Fruit fly (Drosophila melanogaster) whole organism, embryonic: ENCODE results near the gene Usf.

Source experiments
- ATbp ChIP-seq: fragments of 200-800 bp; sonication (Bioruptor generic); optimal IDR thresholded peaks from 2 replicates; lab custom pipeline; 2017; ENCODE audit warnings: missing biosample characterization, mild to moderate bottlenecking, missing genetic modification characterization, missing genetic modification reagents
- CG10147 ChIP-seq: fragments of 200-800 bp; sonication (Bioruptor generic); optimal IDR thresholded peaks from 2 replicates; lab custom pipeline; 2019; ENCODE audit warnings: missing biosample characterization, mild to moderate bottlenecking, missing genetic modification characterization, moderate library complexity
- CG10209 ChIP-seq: fragments of 200-800 bp; sonication (Bioruptor generic); optimal IDR thresholded peaks from 3 replicates; lab custom pipeline; 2017; ENCODE audit warnings: missing biosample characterization, mild to moderate bottlenecking, missing genetic modification characterization, missing genetic modification reagents
- CG10979 ChIP-seq: fragments of 200-800 bp; sonication (Bioruptor generic); optimal IDR thresholded peaks from 2 replicates; lab custom pipeline; 2018; ENCODE audit warnings: missing biosample characterization, mild to moderate bottlenecking, missing genetic modification characterization, moderate library complexity
- CG12942 ChIP-seq: fragments of 200-800 bp; sonication (Bioruptor generic); optimal IDR thresholded peaks from 3 replicates; lab custom pipeline; 2016; ENCODE audit warnings: missing biosample characterization, missing genetic modification characterization
- CG13894 ChIP-seq: fragments of 200-800 bp; sonication (Bioruptor generic); optimal IDR thresholded peaks from 3 replicates; lab custom pipeline; 2018; ENCODE audit warnings: missing biosample characterization, mild to moderate bottlenecking, missing genetic modification characterization, moderate library complexity
- CG14860 ChIP-seq: fragments of 200-800 bp; sonication (Bioruptor generic); IDR thresholded peaks from 3 replicates; pipeline ENCODE4 v1.3.6; 2022; ENCODE audit warnings: missing biosample characterization, missing genetic modification characterization; ENCODE audit not compliant: partially characterized antibody
- CG1603 ChIP-seq: fragments of 200-800 bp; sonication (Bioruptor generic); optimal IDR thresholded peaks from 2 replicates; lab custom pipeline; 2019; ENCODE audit warnings: missing biosample characterization, mild to moderate bottlenecking, missing genetic modification characterization, moderate library complexity
- CG17186 ChIP-seq: fragments of 200-800 bp; sonication (Bioruptor generic); optimal IDR thresholded peaks from 3 replicates; lab custom pipeline; 2017; ENCODE audit warnings: missing biosample characterization, missing genetic modification reagents, missing genetic modification characterization
- CG17385 ChIP-seq: fragments of 200-800 bp; sonication (Bioruptor generic); optimal IDR thresholded peaks from 3 replicates; lab custom pipeline; 2018; ENCODE audit warnings: missing biosample characterization, mild to moderate bottlenecking, missing genetic modification characterization
- CG17612 ChIP-seq: fragments of 200-800 bp; sonication (Bioruptor generic); IDR thresholded peaks from 2 replicates; pipeline ENCODE4 v1.3.6; 2022; ENCODE audit warnings: missing biosample characterization, missing genetic modification characterization
- CG18262 ChIP-seq: fragments of 200-800 bp; optimal IDR thresholded peaks from 3 replicates; lab custom pipeline; 2019; ENCODE audit warnings: missing biosample characterization, mild to moderate bottlenecking, missing genetic modification characterization, moderate library complexity
- CG1832 ChIP-seq: fragments of 200-800 bp; sonication (Bioruptor generic); optimal IDR thresholded peaks from 2 replicates; lab custom pipeline; 2017; ENCODE audit warnings: missing biosample characterization, mild to moderate bottlenecking, missing genetic modification characterization, inconsistent platforms
- CG18599 ChIP-seq: fragments of 200-800 bp; sonication (Bioruptor generic); optimal IDR thresholded peaks from 3 replicates; lab custom pipeline; 2017; ENCODE audit warnings: missing biosample characterization, missing genetic modification characterization, mild to moderate bottlenecking, moderate library complexity, missing genetic modification reagents
- CG2202 ChIP-seq: fragments of 200-800 bp; sonication (Bioruptor generic); optimal IDR thresholded peaks from 2 replicates; lab custom pipeline; 2018; ENCODE audit warnings: missing biosample characterization, mild to moderate bottlenecking, missing genetic modification characterization
- CG30403 ChIP-seq: fragments of 200-800 bp; sonication (Bioruptor generic); optimal IDR thresholded peaks from 3 replicates; lab custom pipeline; 2016; ENCODE audit warnings: missing biosample characterization, missing genetic modification characterization
- CG33557 ChIP-seq: fragments of 200-800 bp; sonication (Bioruptor generic); optimal IDR thresholded peaks from 2 replicates; lab custom pipeline; 2019; ENCODE audit warnings: missing biosample characterization, mild to moderate bottlenecking, missing genetic modification characterization, moderate library complexity
- CG7839 ChIP-seq: fragments of 200-800 bp; sonication (Bioruptor generic); optimal IDR thresholded peaks from 3 replicates; lab custom pipeline; 2018; ENCODE audit warnings: missing biosample characterization, mild to moderate bottlenecking, missing genetic modification characterization, moderate library complexity
- CG9727 ChIP-seq: fragments of 200-800 bp; sonication (Bioruptor generic); optimal IDR thresholded peaks from 3 replicates; lab custom pipeline; 2017; ENCODE audit warnings: missing biosample characterization, mild to moderate bottlenecking, missing genetic modification characterization
- CG9817 ChIP-seq: fragments of 200-800 bp; sonication (Bioruptor generic); optimal IDR thresholded peaks from 2 replicates; lab custom pipeline; 2018; ENCODE audit warnings: missing biosample characterization, mild to moderate bottlenecking, missing genetic modification characterization, moderate library complexity
- CoRest ChIP-seq: fragments of 200-800 bp; sonication (Bioruptor generic); optimal IDR thresholded peaks from 3 replicates; lab custom pipeline; 2018; ENCODE audit warnings: missing biosample characterization, mild to moderate bottlenecking, missing genetic modification characterization, moderate library complexity
- Deaf1 ChIP-seq: fragments of 200-800 bp; optimal IDR thresholded peaks from 3 replicates; lab custom pipeline; 2019; ENCODE audit warnings: missing biosample characterization, mild to moderate bottlenecking, missing genetic modification characterization, moderate library complexity
- Dref ChIP-seq: fragments of 200-800 bp; sonication (Bioruptor generic); IDR thresholded peaks from 2 replicates; pipeline ENCODE4 v1.3.6; 2022; ENCODE audit warnings: missing biosample characterization, missing genetic modification characterization
- E2f1 ChIP-seq: fragments of 200-800 bp; sonication (Bioruptor generic); IDR thresholded peaks from 2 replicates; pipeline ENCODE4 v1.3.6; 2022; ENCODE audit warnings: missing biosample characterization, missing genetic modification characterization
- E2f2 ChIP-seq: fragments of 200-800 bp; sonication (Bioruptor generic); IDR thresholded peaks from 2 replicates; pipeline ENCODE4 v1.3.6; 2022; ENCODE audit warnings: missing biosample characterization, missing genetic modification characterization
- NC2α ChIP-seq: fragments of 200-800 bp; sonication (Bioruptor generic); optimal IDR thresholded peaks from 2 replicates; lab custom pipeline; 2016; ENCODE audit warnings: missing biosample characterization, missing genetic modification characterization
- NfI ChIP-seq: fragments of 200-800 bp; sonication (Bioruptor generic); optimal IDR thresholded peaks from 3 replicates; lab custom pipeline; 2018; ENCODE audit warnings: missing biosample characterization, mild to moderate bottlenecking, missing genetic modification characterization, moderate library complexity
- Oaz ChIP-seq: fragments of 200-800 bp; sonication (Bioruptor generic); IDR thresholded peaks from 2 replicates; pipeline ENCODE4 v1.3.6; 2022; ENCODE audit warnings: missing biosample characterization, missing genetic modification characterization
- Oli ChIP-seq: fragments of 200-800 bp; sonication (Bioruptor generic); optimal IDR thresholded peaks from 2 replicates; lab custom pipeline; 2018; ENCODE audit warnings: missing biosample characterization, mild to moderate bottlenecking, missing genetic modification characterization, moderate library complexity
- Ptx1 ChIP-seq: fragments of 200-800 bp; sonication (Bioruptor generic); IDR thresholded peaks from 2 replicates; pipeline ENCODE4 v1.3.6; 2022; ENCODE audit warnings: missing biosample characterization, missing genetic modification characterization
- Tbp ChIP-seq: fragments of >200 bp; optimal IDR thresholded peaks from 2 replicates; lab custom pipeline; 2018; ENCODE audit warnings: missing biosample characterization, missing genetic modification characterization
- Xrp1 ChIP-seq: fragments of 200-800 bp; sonication (Bioruptor generic); IDR thresholded peaks from 2 replicates; pipeline ENCODE4 v1.3.6; 2022; ENCODE audit warnings: missing biosample characterization, missing genetic modification characterization
- bsh ChIP-seq, 2 experiments: fragments of 200-800 bp; sonication (Bioruptor generic); optimal IDR thresholded peaks; 2 replicates each; lab custom pipeline; 2017 to 2018; ENCODE audit warnings: mild to moderate bottlenecking in 2 of 2, missing biosample characterization in 2 of 2, missing genetic modification characterization in 2 of 2, moderate library complexity in 1 of 2
- cad ChIP-seq: fragments of >200 bp; optimal IDR thresholded peaks from 2 replicates; lab custom pipeline; 2017; ENCODE audit warnings: missing biosample characterization, missing genetic modification characterization
- cas ChIP-seq: fragments of 200-800 bp; sonication (Bioruptor generic); IDR thresholded peaks from 2 replicates; pipeline ENCODE4 v1.3.6; 2022; ENCODE audit warnings: missing biosample characterization, missing genetic modification characterization
- cato ChIP-seq: fragments of 200-800 bp; sonication (Bioruptor generic); optimal IDR thresholded peaks from 2 replicates; lab custom pipeline; 2016; ENCODE audit warnings: missing biosample characterization, missing genetic modification characterization, borderline replicate concordance
- corto ChIP-seq: fragments of 200-800 bp; sonication (Bioruptor generic); optimal IDR thresholded peaks from 2 replicates; lab custom pipeline; 2016; ENCODE audit warnings: missing biosample characterization, mild to moderate bottlenecking, missing genetic modification characterization, moderate library complexity
- croc ChIP-seq: fragments of 200-800 bp; sonication (Bioruptor generic); conservative IDR thresholded peaks from 3 replicates; pipeline ENCODE4 v1.3.6; 2022; ENCODE audit warnings: missing biosample characterization, missing genetic modification characterization
- emc ChIP-seq: fragments of 200-800 bp; sonication (Bioruptor generic); optimal IDR thresholded peaks from 2 replicates; lab custom pipeline; 2016; ENCODE audit warnings: missing biosample characterization, missing genetic modification characterization
- ftz-f1 ChIP-seq: fragments of 200-800 bp; sonication (Bioruptor generic); optimal IDR thresholded peaks from 2 replicates; lab custom pipeline; 2016; ENCODE audit warnings: missing biosample characterization, missing genetic modification characterization
- grau ChIP-seq: fragments of 200-800 bp; optimal IDR thresholded peaks from 3 replicates; lab custom pipeline; 2019; ENCODE audit warnings: missing biosample characterization, mild to moderate bottlenecking, missing genetic modification characterization, moderate library complexity
- lilli ChIP-seq: fragments of 200-800 bp; sonication (Bioruptor generic); optimal IDR thresholded peaks from 3 replicates; lab custom pipeline; 2016; ENCODE audit warnings: missing biosample characterization, missing genetic modification characterization
- nerfin-2 ChIP-seq: fragments of 200-800 bp; sonication (Bioruptor generic); IDR thresholded peaks from 2 replicates; pipeline ENCODE4 v1.3.6; 2022; ENCODE audit warnings: missing biosample characterization, missing genetic modification characterization; ENCODE audit not compliant: partially characterized antibody
- odd ChIP-seq: fragments of 200-800 bp; sonication (Bioruptor generic); optimal IDR thresholded peaks from 2 replicates; lab custom pipeline; 2017; ENCODE audit warnings: missing biosample characterization, mild to moderate bottlenecking, missing genetic modification characterization
- phol ChIP-seq: fragments of 200-800 bp; sonication (Bioruptor generic); optimal IDR thresholded peaks from 3 replicates; lab custom pipeline; 2018; ENCODE audit warnings: missing biosample characterization, mild to moderate bottlenecking, missing genetic modification characterization, moderate library complexity
- prd ChIP-seq, 3 experiments: fragments of >200 bp in 2 of 3; fragments of 200-800 bp in 1 of 3; sonication (Bioruptor generic) in 1 of 3; optimal IDR thresholded peaks in 2 of 3; IDR thresholded peaks in 1 of 3; 2 replicates in 2 of 3; 3 replicates in 1 of 3; pipeline versions ENCODE4 v1.3.6 to Lab custom; 2017 to 2022; ENCODE audit warnings: missing biosample characterization in 1 of 3, missing genetic modification characterization in 1 of 3
- so ChIP-seq: fragments of 200-800 bp; sonication (Bioruptor generic); IDR thresholded peaks from 3 replicates; pipeline ENCODE4 v1.3.6; 2022; ENCODE audit warnings: missing biosample characterization, missing genetic modification characterization
- tio ChIP-seq: fragments of 200-800 bp; sonication (Bioruptor generic); optimal IDR thresholded peaks from 2 replicates; lab custom pipeline; 2017; ENCODE audit warnings: missing biosample characterization, missing genetic modification characterization, inconsistent platforms
- unpg ChIP-seq: fragments of 200-800 bp; sonication (Bioruptor generic); optimal IDR thresholded peaks from 3 replicates; lab custom pipeline; 2018; ENCODE audit warnings: missing biosample characterization, mild to moderate bottlenecking, missing genetic modification characterization, moderate library complexity
- zen ChIP-seq: fragments of 200-800 bp; sonication (Bioruptor generic); optimal IDR thresholded peaks from 3 replicates; lab custom pipeline; 2018; ENCODE audit warnings: missing biosample characterization, mild to moderate bottlenecking, missing genetic modification characterization, moderate library complexity

Gene Usf

dm6 chrX:4505318-4505717, 43.3 kb downstream of the Usf start (continued):
- TF ChIP-seq prd (optimal IDR thresholded peaks at IDR 0.05; lab: Kevin White, UChicago) (no peak), prd (GFP tag; IDR thresholded peaks at IDR 0.05; lab: Robert Waterston, UW) (peak; percentile 59; the same call in 2 of the 3 replicates), lilli (GFP tag; lab: Kevin White, UChicago) (peak; percentile 39), Ptx1 (GFP tag; lab: Robert Waterston, UW) (0 out of 2 replicates have a peak, but pooled peaks have one; percentile 17), CG12942 (GFP tag; lab: Kevin White, UChicago) (no peak), unpg (GFP tag; lab: Kevin White, UChicago) (peak; percentile 29), CG17186 (GFP tag; lab: Kevin White, UChicago) (no peak), CG7839 (tag; lab: Kevin White, UChicago) (peak; percentile 38), Dref (GFP tag; lab: Robert Waterston, UW) (no peak), tio (GFP tag; lab: Kevin White, UChicago) (peak; percentile 15), croc (GFP tag; lab: Robert Waterston, UW) (no peak), CG14860 (GFP tag; lab: Robert Waterston, UW) (no peak), bsh (GFP tag; optimal IDR thresholded peaks at IDR 0.05; lab: Kevin White, UChicago) (peak in 1 of 2 experiments; percentile 39), zen (peak; percentile 24), E2f1 (GFP tag; lab: Robert Waterston, UW) (no peak), CG9727 (peak; percentile 60), grau (no peak), CG17385 (peak; percentile 11), CG2202 (tag; lab: Kevin White, UChicago) (no peak), NfI (GFP tag; lab: Kevin White, UChicago) (no peak), phol (tag; lab: Kevin White, UChicago) (peak; percentile 11), ftz-f1 (GFP tag; lab: Kevin White, UChicago) (no peak), nerfin-2 (no peak), CG33557 (no peak), CG18262 (tag; lab: Kevin White, UChicago) (no peak), CG18599 (GFP tag; lab: Kevin White, UChicago) (peak; percentile 28), CG10209 (peak; percentile 11), CG30403 (GFP tag; lab: Kevin White, UChicago) (no peak), so (no peak), cato (GFP tag; lab: Kevin White, UChicago) (no peak), corto (no peak), CG1832 (GFP tag; lab: Kevin White, UChicago) (no peak), Deaf1 (tag; lab: Kevin White, UChicago) (no peak), NC2α (GFP tag; lab: Kevin White, UChicago) (no peak), ATbp (GFP tag; lab: Kevin White, UChicago) (no peak), Oaz (GFP tag; lab: Robert Waterston, UW) (no peak), Xrp1 (GFP tag; lab: Robert Waterston, UW) (peak; percentile 61; the same call in 1 of the 2 replicates), CG9817 (tag; lab: Kevin White, UChicago) (peak; percentile 2), CoRest (tag; lab: Kevin White, UChicago) (peak; percentile 23), cas (GFP tag; lab: Robert Waterston, UW) (no peak), Oli (tag; lab: Kevin White, UChicago) (peak; percentile 14), CG10147 (GFP tag; lab: Kevin White, UChicago) (no peak), CG10979 (tag; lab: Kevin White, UChicago) (peak; percentile 36), CG17612 (GFP tag; lab: Robert Waterston, UW) (no peak), CG13894 (no peak), odd (no peak), CG1603 (tag; lab: Kevin White, UChicago) (peak; percentile 35), Tbp (GFP tag; lab: Kevin White, UChicago) (no peak), emc (no peak), cad (no peak), E2f2 (no peak)
